Worm (Caenorhabditis elegans) whole organism, L4 larva: ENCODE data around the gene F18A11.5.

Experiments
- ZK337.2 ChIP-seq: fragments of 200-800 bp; sonication (Bioruptor generic); IDR thresholded peaks from 2 replicates; pipeline ENCODE4 v1.3.6; 2022; ENCODE audit warnings: missing genetic modification reagents, missing genetic modification characterization, missing compliant biosample characterization
- cey-2 ChIP-seq: sonication (generic microtip); optimal IDR thresholded peaks from 3 replicates; lab custom pipeline; 2017; ENCODE audit warnings: missing genetic modification characterization, mild to moderate bottlenecking, missing compliant biosample characterization, antibody characterized with exemption, borderline replicate concordance; ENCODE audit not compliant: insufficient read depth
- hlh-30 ChIP-seq: sonication (generic microtip); optimal IDR thresholded peaks from 2 replicates; lab custom pipeline; 2017; ENCODE audit warnings: antibody characterized with exemption, mild to moderate bottlenecking, missing genetic modification characterization, missing compliant biosample characterization; ENCODE audit not compliant: insufficient read depth
- lim-7 ChIP-seq: fragments of 200-800 bp; sonication (Bioruptor generic); IDR thresholded peaks from 2 replicates; pipeline ENCODE4 v1.3.6; 2022; ENCODE audit warnings: missing genetic modification characterization, missing compliant biosample characterization
- lin-39 ChIP-seq: fragments of 150-350 bp; optimal IDR thresholded peaks from 2 replicates; lab custom pipeline; 2014; ENCODE audit warnings: missing biosample characterization, missing genetic modification reagents, missing genetic modification characterization
- nhr-11 ChIP-seq: fragments of 150-350 bp; optimal IDR thresholded peaks from 2 replicates; lab custom pipeline; 2014; ENCODE audit warnings: missing biosample characterization, missing genetic modification characterization
- rbr-2 ChIP-seq: sonication (generic microtip); optimal IDR thresholded peaks from 2 replicates; lab custom pipeline; 2016; ENCODE audit warnings: missing genotype, missing genetic modification characterization, missing compliant biosample characterization
- snpc-1.2 ChIP-seq: fragments of 200-800 bp; sonication (Bioruptor generic); IDR thresholded peaks from 2 replicates; pipeline ENCODE4 v1.3.6; 2022; ENCODE audit warnings: missing genetic modification reagents, missing genetic modification characterization, missing compliant biosample characterization
- snpc-4 ChIP-seq: fragments of 150-350 bp; optimal IDR thresholded peaks from 2 replicates; lab custom pipeline; 2014; ENCODE audit warnings: missing biosample characterization, missing genetic modification characterization

ce11 chrII:13012684-13013083, 1.4 kb downstream of the F18A11.5 start:
- TF ChIP-seq snpc-4 (tag; lab: Kevin White, UChicago) (no peak), lim-7 (no peak), hlh-30 (tag; lab: Kevin White, UChicago) (no peak), lin-39 (tag; lab: Kevin White, UChicago) (no peak), rbr-2 (tag; lab: Kevin White, UChicago) (no peak), snpc-1.2 (GFP tag; lab: Robert Waterston, UW) (no peak), ZK337.2 (GFP tag; lab: Robert Waterston, UW) (no peak), nhr-11 (no peak), cey-2 (tag; lab: Kevin White, UChicago) (no peak)
